Worm (Caenorhabditis elegans) whole organism, L2 larva: ENCODE data around the gene nhr-102.

Experiments
- C34F6.9 ChIP-seq: fragments of 150-350 bp; optimal IDR thresholded peaks from 2 replicates; lab custom pipeline; 2014; ENCODE audit warnings: missing biosample characterization, missing genetic modification characterization
- ZK546.5 ChIP-seq: sonication (generic microtip); optimal IDR thresholded peaks from 2 replicates; lab custom pipeline; 2017; ENCODE audit warnings: missing biosample characterization, missing genetic modification characterization
- alr-1 ChIP-seq: fragments of 150-350 bp; optimal IDR thresholded peaks from 2 replicates; lab custom pipeline; 2014; ENCODE audit warnings: missing biosample characterization, missing genetic modification characterization
- ama-1 ChIP-seq: fragments of 150-350 bp; optimal IDR thresholded peaks from 2 replicates; lab custom pipeline; 2018; ENCODE audit warnings: inconsistent platforms
- lin-11 ChIP-seq: fragments of 150-350 bp; sonication (generic microtip); optimal IDR thresholded peaks from 2 replicates; lab custom pipeline; 2014; ENCODE audit warnings: missing biosample characterization, missing genetic modification characterization, inconsistent platforms, mixed read lengths
- mdl-1 ChIP-seq, 2 experiments: fragments of 150-350 bp in 1 of 2; sonication (generic microtip) in 1 of 2; optimal IDR thresholded peaks; 2 replicates each; lab custom pipeline; 2017; ENCODE audit warnings: missing biosample characterization in 2 of 2, missing genetic modification characterization in 2 of 2
- nhr-77 ChIP-seq: fragments of 150-350 bp; optimal IDR thresholded peaks from 2 replicates; lab custom pipeline; 2014; ENCODE audit warnings: missing biosample characterization, missing genetic modification characterization
- sma-9 ChIP-seq, 2 experiments: fragments of 150-350 bp in 1 of 2; sonication (generic microtip) in 1 of 2; optimal IDR thresholded peaks; 2 replicates each; lab custom pipeline; 2014 to 2016; ENCODE audit warnings: missing genetic modification characterization in 2 of 2, mild to moderate bottlenecking in 1 of 2, missing biosample characterization in 1 of 2, missing compliant biosample characterization in 1 of 2, missing genetic modification reagents in 1 of 2, moderate library complexity in 1 of 2
- unc-39 ChIP-seq: fragments of 150-350 bp; optimal IDR thresholded peaks from 2 replicates; lab custom pipeline; 2014; ENCODE audit warnings: missing biosample characterization, missing genetic modification characterization

- TF ChIP-seq alr-1 (no peak), ama-1 (lab: Kevin White, UChicago) (no peak), sma-9 (GFP tag; optimal IDR thresholded peaks at IDR 0.05; lab: Kevin White, UChicago) (no peak), sma-9 (tag; optimal IDR thresholded peaks at IDR 0.05; lab: Kevin White, UChicago) (no peak), lin-11 (tag; lab: Kevin White, UChicago) (no peak), unc-39 (no peak), nhr-77 (tag; lab: Kevin White, UChicago) (no peak), mdl-1 (tag; optimal IDR thresholded peaks at IDR 0.05; lab: Kevin White, UChicago) (no peak), ZK546.5 (tag; lab: Kevin White, UChicago) (no peak), C34F6.9 (tag; lab: Kevin White, UChicago) (no peak)
These were observed 36.5 kb upstream of the nhr-102 start for ce11 chrV:15912677-15913076.
